Worm (Caenorhabditis elegans) whole organism, young adult: ENCODE results near the gene gmap-3.

Source experiments
- B0019.2 ChIP-seq: fragments of 200-800 bp; sonication (Bioruptor generic); conservative IDR thresholded peaks from 2 replicates; pipeline ENCODE4 v1.3.6; 2022; ENCODE audit warnings: missing genetic modification reagents, missing genetic modification characterization, missing compliant biosample characterization
- B0035.1 ChIP-seq: sonication (generic microtip); optimal IDR thresholded peaks from 2 replicates; lab custom pipeline; 2016; ENCODE audit warnings: missing genetic modification characterization, mild to moderate bottlenecking, missing compliant biosample characterization, missing genotype, missing genetic modification reagents
- C06A6.2 ChIP-seq: fragments of 200-800 bp; sonication (Bioruptor generic); conservative IDR thresholded peaks from 2 replicates; pipeline ENCODE4 v1.3.6; 2022; ENCODE audit warnings: missing genetic modification characterization, missing compliant biosample characterization
- C17E4.6 ChIP-seq: fragments of 200-800 bp; sonication (Bioruptor generic); IDR thresholded peaks from 2 replicates; pipeline ENCODE4 v1.3.6; 2022; ENCODE audit warnings: missing genetic modification reagents, missing genetic modification characterization, missing compliant biosample characterization
- F10E7.11 ChIP-seq: sonication (generic microtip); optimal IDR thresholded peaks from 2 replicates; lab custom pipeline; 2017; ENCODE audit warnings: mild to moderate bottlenecking, missing genetic modification characterization, moderate library complexity, missing compliant biosample characterization
- F23B12.7 ChIP-seq: sonication (generic microtip); optimal IDR thresholded peaks from 2 replicates; lab custom pipeline; 2017; ENCODE audit warnings: missing genetic modification characterization, mild to moderate bottlenecking, missing compliant biosample characterization, antibody characterized with exemption, moderate library complexity; ENCODE audit not compliant: insufficient read depth
- F37B4.10 ChIP-seq: fragments of 200-800 bp; sonication (Bioruptor generic); IDR thresholded peaks from 2 replicates; pipeline ENCODE4 v1.3.6; 2022; ENCODE audit warnings: missing genetic modification characterization, missing compliant biosample characterization
- F39B2.1 ChIP-seq: fragments of 200-800 bp; sonication (Bioruptor generic); IDR thresholded peaks from 2 replicates; pipeline ENCODE4 v1.3.6; 2022; ENCODE audit warnings: missing genetic modification reagents, missing genetic modification characterization, missing compliant biosample characterization
- F52B5.7 ChIP-seq: sonication (generic microtip); optimal IDR thresholded peaks from 2 replicates; lab custom pipeline; 2016; ENCODE audit warnings: mild to moderate bottlenecking, missing genetic modification characterization, missing compliant biosample characterization
- K12H6.12 ChIP-seq: fragments of 200-800 bp; sonication (Bioruptor generic); optimal IDR thresholded peaks from 2 replicates; lab custom pipeline; 2018; ENCODE audit warnings: mild to moderate bottlenecking, missing genetic modification characterization, missing compliant biosample characterization
- T26A5.8 ChIP-seq: sonication (generic microtip); optimal IDR thresholded peaks from 2 replicates; lab custom pipeline; 2016; ENCODE audit warnings: missing genetic modification characterization, missing compliant biosample characterization
- Y53F4B.3 ChIP-seq: fragments of 200-800 bp; sonication (Bioruptor generic); IDR thresholded peaks from 2 replicates; pipeline ENCODE4 v1.3.6; 2022; ENCODE audit warnings: missing genetic modification reagents, missing genetic modification characterization, missing compliant biosample characterization
- Y53G8AR.9 ChIP-seq: fragments of 200-800 bp; sonication (Bioruptor generic); conservative IDR thresholded peaks from 2 replicates; pipeline ENCODE4 v1.3.6; 2022; ENCODE audit warnings: missing genetic modification reagents, missing genetic modification characterization, missing compliant biosample characterization
- Y79H2A.3 ChIP-seq: fragments of 200-800 bp; sonication (Bioruptor generic); conservative IDR thresholded peaks from 2 replicates; pipeline ENCODE4 v1.3.6; 2022; ENCODE audit warnings: missing genetic modification reagents, missing genetic modification characterization, missing compliant biosample characterization
- aptf-2 ChIP-seq: fragments of 200-800 bp; sonication (Bioruptor generic); conservative IDR thresholded peaks from 2 replicates; pipeline ENCODE4 v1.3.6; 2022; ENCODE audit warnings: missing genetic modification reagents, missing genetic modification characterization, missing compliant biosample characterization
- atf-7 ChIP-seq: sonication (generic microtip); optimal IDR thresholded peaks from 2 replicates; lab custom pipeline; 2017; ENCODE audit warnings: mild to moderate bottlenecking, missing genetic modification characterization, missing compliant biosample characterization
- attf-5 ChIP-seq: fragments of 200-800 bp; sonication (Bioruptor generic); optimal IDR thresholded peaks from 2 replicates; lab custom pipeline; 2018; ENCODE audit warnings: mild to moderate bottlenecking, missing genetic modification characterization, missing compliant biosample characterization
- ccch-3 ChIP-seq: fragments of 200-800 bp; sonication (Bioruptor generic); optimal IDR thresholded peaks from 2 replicates; lab custom pipeline; 2018; ENCODE audit warnings: mild to moderate bottlenecking, missing genetic modification characterization, missing compliant biosample characterization
- ceh-100 ChIP-seq: fragments of 200-800 bp; sonication (Bioruptor generic); IDR thresholded peaks from 2 replicates; pipeline ENCODE4 v1.3.6; 2022; ENCODE audit warnings: missing genetic modification reagents, missing genetic modification characterization, missing compliant biosample characterization
- ceh-40 ChIP-seq: fragments of 200-800 bp; sonication (Bioruptor generic); IDR thresholded peaks from 2 replicates; pipeline ENCODE4 v1.3.6; 2022; ENCODE audit warnings: missing genetic modification characterization, missing compliant biosample characterization
- chd-7 ChIP-seq: sonication (generic microtip); optimal IDR thresholded peaks from 2 replicates; lab custom pipeline; 2016; ENCODE audit warnings: mild to moderate bottlenecking, missing genetic modification characterization, moderate library complexity, missing compliant biosample characterization
- die-1 ChIP-seq: sonication (generic microtip); optimal IDR thresholded peaks from 2 replicates; lab custom pipeline; 2016; ENCODE audit warnings: missing genotype, mild to moderate bottlenecking, missing genetic modification characterization, missing compliant biosample characterization
- dpff-1 ChIP-seq: sonication (generic microtip); optimal IDR thresholded peaks from 2 replicates; lab custom pipeline; 2017; ENCODE audit warnings: mild to moderate bottlenecking, missing genetic modification characterization, missing compliant biosample characterization
- dpl-1 ChIP-seq: fragments of 150-350 bp; optimal IDR thresholded peaks from 2 replicates; lab custom pipeline; 2014; ENCODE audit warnings: missing biosample characterization, missing genetic modification reagents, missing genetic modification characterization
- egl-18 ChIP-seq: fragments of 200-800 bp; sonication (Bioruptor generic); IDR thresholded peaks from 2 replicates; pipeline ENCODE4 v1.3.6; 2022; ENCODE audit warnings: missing genetic modification reagents, missing genetic modification characterization, missing compliant biosample characterization
- him-1 ChIP-seq: sonication (generic microtip); optimal IDR thresholded peaks from 2 replicates; lab custom pipeline; 2016; ENCODE audit warnings: missing genotype, missing genetic modification reagents, missing genetic modification characterization, missing compliant biosample characterization
- hrde-1 ChIP-seq: sonication (generic microtip); optimal IDR thresholded peaks from 2 replicates; lab custom pipeline; 2016; ENCODE audit warnings: missing genetic modification characterization, mild to moderate bottlenecking, missing compliant biosample characterization, moderate library complexity, missing genotype, missing genetic modification reagents, borderline replicate concordance
- lin-26 ChIP-seq: fragments of 200-800 bp; sonication (Bioruptor generic); IDR thresholded peaks from 2 replicates; pipeline ENCODE4 v1.3.6; 2022; ENCODE audit warnings: missing genetic modification reagents, missing genetic modification characterization, missing compliant biosample characterization
- lsy-27 ChIP-seq: sonication (generic microtip); optimal IDR thresholded peaks from 2 replicates; lab custom pipeline; 2017; ENCODE audit warnings: missing genetic modification characterization, mild to moderate bottlenecking, missing compliant biosample characterization, antibody characterized with exemption, missing genotype, borderline replicate concordance; ENCODE audit not compliant: insufficient read depth
- madf-10 ChIP-seq: sonication (generic microtip); optimal IDR thresholded peaks from 2 replicates; lab custom pipeline; 2016; ENCODE audit warnings: mild to moderate bottlenecking, missing genetic modification characterization, missing compliant biosample characterization
- madf-3 ChIP-seq: fragments of 200-800 bp; sonication (Bioruptor generic); IDR thresholded peaks from 2 replicates; pipeline ENCODE4 v1.3.6; 2022; ENCODE audit warnings: missing genetic modification reagents, missing genetic modification characterization, missing compliant biosample characterization
- mel-28 ChIP-seq: sonication (generic microtip); optimal IDR thresholded peaks from 2 replicates; lab custom pipeline; 2016; ENCODE audit warnings: borderline replicate concordance, mild to moderate bottlenecking, missing genetic modification characterization, missing compliant biosample characterization
- nfya-2 ChIP-seq: fragments of 200-800 bp; sonication (Bioruptor generic); IDR thresholded peaks from 2 replicates; pipeline ENCODE4 v1.3.6; 2022; ENCODE audit warnings: missing genetic modification reagents, missing genetic modification characterization, missing compliant biosample characterization
- nhr-120 ChIP-seq: fragments of 200-800 bp; sonication (Bioruptor generic); IDR thresholded peaks from 2 replicates; pipeline ENCODE4 v1.3.6; 2022; ENCODE audit warnings: missing genetic modification characterization, missing compliant biosample characterization
- nhr-27 ChIP-seq: fragments of 200-800 bp; sonication (Bioruptor generic); optimal IDR thresholded peaks from 2 replicates; lab custom pipeline; 2018; ENCODE audit warnings: mild to moderate bottlenecking, missing genetic modification characterization, moderate library complexity, missing compliant biosample characterization
- nhr-80 ChIP-seq: sonication (generic microtip); optimal IDR thresholded peaks from 2 replicates; lab custom pipeline; 2016; ENCODE audit warnings: missing genetic modification characterization, missing compliant biosample characterization
- rpc-1 ChIP-seq, 2 experiments: fragments of 150-350 bp in 1 of 2; sonication (generic microtip) in 1 of 2; optimal IDR thresholded peaks; 2 replicates each; lab custom pipeline; 2014 to 2018; ENCODE audit warnings: missing biosample characterization in 1 of 2, missing genetic modification characterization in 1 of 2, missing genetic modification reagents in 1 of 2, missing genotype in 1 of 2
- snpc-4 ChIP-seq, 5 experiments: fragments of 150-350 bp in 1 of 5; sonication (generic microtip) in 4 of 5; optimal IDR thresholded peaks; 2 replicates each; lab custom pipeline; 2014 to 2018; ENCODE audit warnings: missing genetic modification characterization in 5 of 5, missing biosample characterization in 3 of 5, antibody characterized with exemption in 2 of 5, mild to moderate bottlenecking in 2 of 5, missing compliant biosample characterization in 2 of 5, missing genotype in 2 of 5, moderate library complexity in 2 of 5, missing genetic modification reagents in 1 of 5
- unc-130 ChIP-seq: sonication (generic microtip); optimal IDR thresholded peaks from 2 replicates; lab custom pipeline; 2016; ENCODE audit warnings: missing genetic modification reagents, missing genetic modification characterization, missing compliant biosample characterization
- unc-62 ChIP-seq: fragments of 150-350 bp; optimal IDR thresholded peaks from 2 replicates; lab custom pipeline; 2014; ENCODE audit warnings: missing biosample characterization, missing genetic modification reagents, missing genetic modification characterization
- ztf-18 ChIP-seq: sonication (generic microtip); optimal IDR thresholded peaks from 2 replicates; lab custom pipeline; 2016; ENCODE audit warnings: missing genotype, mild to moderate bottlenecking, missing genetic modification characterization, missing compliant biosample characterization
- ztf-26 ChIP-seq: sonication (generic microtip); optimal IDR thresholded peaks from 2 replicates; lab custom pipeline; 2017; ENCODE audit warnings: missing genetic modification characterization, missing compliant biosample characterization

gmap-3 gene

ce11 chrX:12899140-12899888, 41.4 kb downstream of the gmap-3 start (continued):
- TF ChIP-seq unc-62 (no peak), ceh-40 (GFP tag; lab: Robert Waterston, UW) (no peak)
- TF ChIP-seq, all 124 proteins: peak for 0

DNA sequence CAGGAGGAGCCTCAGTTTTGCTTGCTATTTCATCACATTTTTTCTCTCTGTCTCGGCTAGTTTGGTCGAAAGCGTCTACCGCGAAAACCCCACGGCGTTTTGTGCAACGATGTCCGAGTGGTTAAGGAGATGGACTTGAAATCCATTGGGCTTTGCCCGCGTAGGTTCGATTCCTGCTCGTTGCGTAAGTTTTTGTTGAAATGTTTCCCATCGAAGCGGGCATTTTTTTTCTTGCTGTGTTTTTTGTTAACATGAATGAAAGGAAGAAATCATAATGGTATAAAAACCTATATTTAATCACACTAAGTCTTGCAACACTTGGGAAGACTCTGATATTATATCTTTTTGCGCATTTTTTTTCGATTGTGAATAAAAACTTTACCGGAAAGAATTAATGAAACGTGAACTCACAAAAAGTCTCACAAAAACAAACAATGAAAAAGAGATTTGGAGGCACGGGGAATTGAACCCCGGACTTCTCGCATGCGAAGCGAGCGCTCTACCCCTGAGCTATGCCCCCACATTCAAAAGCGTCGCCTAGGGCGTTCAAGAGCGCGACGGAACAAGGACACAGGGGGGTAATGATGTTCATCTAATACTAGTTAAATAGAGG, 50.8 kb downstream of the gmap-3 start:
- TF ChIP-seq nhr-80 (tag; lab: Kevin White, UChicago) (peak; percentile 47), F52B5.7 (tag; lab: Kevin White, UChicago) (no peak), ceh-100 (GFP tag; lab: Robert Waterston, UW) (peak; percentile 25; the same call in 1 of the 2 replicates), T26A5.8 (tag; lab: Kevin White, UChicago) (peak; percentile 35), unc-62 (no peak), attf-5 (GFP tag; lab: Kevin White, UChicago) (peak; percentile 57), ztf-26 (tag; lab: Kevin White, UChicago) (peak; percentile 57), die-1 (peak; percentile 73), ceh-40 (GFP tag; lab: Robert Waterston, UW) (0 out of 2 replicates have a peak, but pooled peaks have one; percentile 29), Y53G8AR.9 (GFP tag; lab: Robert Waterston, UW) (peak; percentile 21; the same call in 1 of the 2 replicates), F23B12.7 (tag; lab: Kevin White, UChicago) (peak; percentile 55), rpc-1 (optimal IDR thresholded peaks at IDR 0.05; lab: Kevin White, UChicago) (peak; percentile 77), rpc-1 (tag; optimal IDR thresholded peaks at IDR 0.05; lab: Kevin White, UChicago) (peak; percentile 87), nfya-2 (GFP tag; lab: Robert Waterston, UW) (no peak), chd-7 (tag; lab: Kevin White, UChicago) (peak; percentile 38), nhr-27 (tag; lab: Kevin White, UChicago) (no peak), ccch-3 (no peak), lsy-27 (tag; lab: Kevin White, UChicago) (peak; percentile 5), F39B2.1 (peak; percentile 56; the same call in 1 of the 2 replicates), him-1 (peak; percentile 93), F10E7.11 (tag; lab: Kevin White, UChicago) (no peak), lin-26 (peak; percentile 81), C06A6.2 (GFP tag; lab: Robert Waterston, UW) (peak; percentile 40; the same call in 1 of the 2 replicates), hrde-1 (tag; lab: Kevin White, UChicago) (peak; percentile 38), Y79H2A.3 (GFP tag; lab: Robert Waterston, UW) (no peak), ztf-18 (tag; lab: Kevin White, UChicago) (peak; percentile 75), nhr-120 (GFP tag; lab: Robert Waterston, UW) (peak; percentile 64; the same call in 1 of the 2 replicates), mel-28 (tag; lab: Kevin White, UChicago) (peak; percentile 36), Y53F4B.3 (GFP tag; lab: Robert Waterston, UW) (no peak), K12H6.12 (tag; lab: Kevin White, UChicago) (peak; percentile 64), aptf-2 (GFP tag; lab: Robert Waterston, UW) (0 out of 2 replicates have a peak, but pooled peaks have one; percentile 28), unc-130 (GFP tag; lab: Kevin White, UChicago) (peak; percentile 15), madf-10 (peak; percentile 29), dpff-1 (tag; lab: Kevin White, UChicago) (peak; percentile 81), egl-18 (GFP tag; lab: Robert Waterston, UW) (peak; percentile 69; the same call in 1 of the 2 replicates), dpl-1 (GFP tag; lab: Kevin White, UChicago) (no peak), C17E4.6 (GFP tag; lab: Robert Waterston, UW) (0 out of 2 replicates have a peak, but pooled peaks have one; percentile 21), atf-7 (tag; lab: Kevin White, UChicago) (peak; percentile 9), snpc-4 (GFP tag; optimal IDR thresholded peaks at IDR 0.05; lab: Kevin White, UChicago) (peak; percentile 52), snpc-4 (tag; optimal IDR thresholded peaks at IDR 0.05; lab: Kevin White, UChicago) (peak in 3 of 4 experiments; percentile 5 to 67 (median 58)), B0019.2 (GFP tag; lab: Robert Waterston, UW) (no peak), F37B4.10 (GFP tag; lab: Robert Waterston, UW) (0 out of 2 replicates have a peak, but pooled peaks have one; percentile 57), madf-3 (GFP tag; lab: Robert Waterston, UW) (0 out of 2 replicates have a peak, but pooled peaks have one; percentile 59), B0035.1 (tag; lab: Kevin White, UChicago) (peak; percentile 71)
